Fruit fly (Drosophila melanogaster) whole organism, wandering third instar larva: ENCODE data around the gene Snx21.

Source experiments
- Abd-B ChIP-seq: fragments of >200 bp; optimal IDR thresholded peaks from 2 replicates; lab custom pipeline; 2017; ENCODE audit warnings: missing biosample characterization, missing genetic modification characterization
- CG32264 ChIP-seq: fragments of 200-800 bp; sonication (Bioruptor generic); optimal IDR thresholded peaks from 2 replicates; lab custom pipeline; 2016; ENCODE audit warnings: missing biosample characterization, missing genetic modification characterization
- CG9705 ChIP-seq: fragments of 200-800 bp; sonication (Bioruptor generic); optimal IDR thresholded peaks from 2 replicates; lab custom pipeline; 2018; ENCODE audit warnings: missing biosample characterization, mild to moderate bottlenecking, missing genetic modification characterization
- CrebA ChIP-seq: fragments of 200-800 bp; sonication (Bioruptor generic); optimal IDR thresholded peaks from 2 replicates; lab custom pipeline; 2016; ENCODE audit warnings: missing biosample characterization, mild to moderate bottlenecking, missing genetic modification characterization, borderline replicate concordance
- Dfd ChIP-seq: fragments of >200 bp; optimal IDR thresholded peaks from 2 replicates; lab custom pipeline; 2017; ENCODE audit warnings: missing biosample characterization, missing genetic modification characterization
- Dif ChIP-seq: fragments of 200-275, 200-300 bp; sonication (Bioruptor generic); optimal IDR thresholded peaks from 2 replicates; lab custom pipeline; 2018; ENCODE audit warnings: missing biosample characterization, missing genetic modification characterization; ENCODE audit not compliant: partially characterized antibody
- GATAd ChIP-seq: sonication (Bioruptor generic); optimal IDR thresholded peaks from 2 replicates; lab custom pipeline; 2016; ENCODE audit warnings: missing biosample characterization, missing genetic modification characterization
- HLH106 ChIP-seq: fragments of 200-800 bp; optimal IDR thresholded peaks from 3 replicates; lab custom pipeline; 2019; ENCODE audit warnings: missing biosample characterization, mild to moderate bottlenecking, missing genetic modification characterization, moderate library complexity
- Hnf4 ChIP-seq: fragments of 200-800 bp; sonication (Bioruptor generic); optimal IDR thresholded peaks from 2 replicates; lab custom pipeline; 2016; ENCODE audit warnings: missing biosample characterization, mild to moderate bottlenecking, missing genetic modification characterization
- Hr78 ChIP-seq: fragments of >200 bp; optimal IDR thresholded peaks from 2 replicates; lab custom pipeline; 2017; ENCODE audit warnings: missing biosample characterization, missing genetic modification characterization
- Hr83 ChIP-seq: fragments of 200-300 bp; sonication (Bioruptor generic); optimal IDR thresholded peaks from 2 replicates; lab custom pipeline; 2016; ENCODE audit warnings: missing biosample characterization, mild to moderate bottlenecking, missing genetic modification characterization, moderate library complexity; ENCODE audit not compliant: poor library complexity, severe bottlenecking
- Jra ChIP-seq: sonication (Bioruptor generic); optimal IDR thresholded peaks from 2 replicates; lab custom pipeline; 2016; ENCODE audit warnings: missing biosample characterization, missing genetic modification characterization
- Mio ChIP-seq: sonication (Bioruptor generic); optimal IDR thresholded peaks from 2 replicates; lab custom pipeline; 2016; ENCODE audit warnings: missing biosample characterization, missing genetic modification characterization
- Myc ChIP-seq: fragments of >200 bp; optimal IDR thresholded peaks from 2 replicates; lab custom pipeline; 2017
- N ChIP-seq: fragments of >200 bp; optimal IDR thresholded peaks from 2 replicates; lab custom pipeline; 2018; ENCODE audit warnings: missing biosample characterization, missing external identifiers, missing genetic modification characterization
- OdsH ChIP-seq: fragments of 200-800 bp; sonication (Bioruptor generic); optimal IDR thresholded peaks from 2 replicates; lab custom pipeline; 2016; ENCODE audit warnings: missing biosample characterization, mild to moderate bottlenecking, missing genetic modification characterization
- Rel ChIP-seq, 2 experiments: fragments of 200-800 bp; sonication (Bioruptor generic) in 1 of 2; optimal IDR thresholded peaks; 2 replicates in 1 of 2; 3 replicates in 1 of 2; lab custom pipeline; 2016 to 2019; ENCODE audit warnings: mild to moderate bottlenecking in 2 of 2, missing biosample characterization in 2 of 2, missing genetic modification characterization in 2 of 2, moderate library complexity in 1 of 2
- Sp1 ChIP-seq: fragments of 200-800 bp; sonication (Bioruptor generic); optimal IDR thresholded peaks from 3 replicates; lab custom pipeline; 2019; ENCODE audit warnings: missing biosample characterization, mild to moderate bottlenecking, missing genetic modification characterization, moderate library complexity
- Vsx2 ChIP-seq: fragments of 200-300, 225-300 bp; sonication (Bioruptor generic); optimal IDR thresholded peaks from 2 replicates; lab custom pipeline; 2018; ENCODE audit warnings: missing biosample characterization, missing genetic modification characterization; ENCODE audit not compliant: partially characterized antibody
- br ChIP-seq: fragments of 200-800 bp; sonication (Bioruptor generic); optimal IDR thresholded peaks from 2 replicates; lab custom pipeline; 2016; ENCODE audit warnings: missing biosample characterization, missing genetic modification characterization
- brk ChIP-seq: fragments of 200-800 bp; sonication (Bioruptor generic); optimal IDR thresholded peaks from 2 replicates; lab custom pipeline; 2016; ENCODE audit warnings: missing biosample characterization, mild to moderate bottlenecking, missing genetic modification characterization
- dl ChIP-seq, 2 experiments: fragments of 175-275, 200-275 bp in 1 of 2; fragments of 200-275 bp in 1 of 2; sonication (Bioruptor generic); optimal IDR thresholded peaks; lab custom pipeline; 2018; ENCODE audit warnings: mild to moderate bottlenecking in 2 of 2, missing biosample characterization in 2 of 2, missing genetic modification characterization in 2 of 2, moderate library complexity in 2 of 2; ENCODE audit not compliant: partially characterized antibody in 2 of 2, insufficient read depth in 1 of 2
- dmrt93B ChIP-seq: fragments of 200-800 bp; sonication (Bioruptor generic); optimal IDR thresholded peaks from 2 replicates; lab custom pipeline; 2018; ENCODE audit warnings: missing biosample characterization, mild to moderate bottlenecking, missing genetic modification characterization
- dsf ChIP-seq: sonication (Bioruptor generic); optimal IDR thresholded peaks from 2 replicates; lab custom pipeline; 2016; ENCODE audit warnings: missing biosample characterization, missing genetic modification characterization, borderline replicate concordance
- ey ChIP-seq: fragments of 200-800 bp; sonication (Bioruptor generic); optimal IDR thresholded peaks from 2 replicates; lab custom pipeline; 2016; ENCODE audit warnings: missing biosample characterization, missing genetic modification characterization
- foxo ChIP-seq, 2 experiments: fragments of 200-800 bp; sonication (Bioruptor generic); optimal IDR thresholded peaks; 2 replicates in 1 of 2; 3 replicates in 1 of 2; lab custom pipeline; 2016 to 2017; ENCODE audit warnings: missing biosample characterization in 2 of 2, missing genetic modification characterization in 2 of 2
- fru ChIP-seq: fragments of 200-800 bp; sonication (Bioruptor generic); optimal IDR thresholded peaks from 3 replicates; lab custom pipeline; 2016; ENCODE audit warnings: missing biosample characterization, mild to moderate bottlenecking, missing genetic modification characterization
- h ChIP-seq: fragments of 200-800 bp; sonication (Bioruptor generic); optimal IDR thresholded peaks from 3 replicates; lab custom pipeline; 2016; ENCODE audit warnings: missing biosample characterization, mild to moderate bottlenecking, missing genetic modification characterization
- jim ChIP-seq: fragments of 175-275, 200-325 bp; sonication (Bioruptor generic); optimal IDR thresholded peaks from 2 replicates; lab custom pipeline; 2016; ENCODE audit warnings: missing biosample characterization, mild to moderate bottlenecking, missing genetic modification characterization
- lola ChIP-seq: fragments of >200 bp; optimal IDR thresholded peaks from 2 replicates; lab custom pipeline; 2017; ENCODE audit warnings: missing biosample characterization, missing genetic modification characterization
- pan ChIP-seq: fragments of >200 bp; optimal IDR thresholded peaks from 2 replicates; lab custom pipeline; 2017
- psq ChIP-seq: fragments of 200-800 bp; sonication (Bioruptor generic); optimal IDR thresholded peaks from 3 replicates; lab custom pipeline; 2017; ENCODE audit warnings: missing biosample characterization, mild to moderate bottlenecking, missing genetic modification characterization, moderate library complexity
- rgr ChIP-seq: fragments of 200-800 bp; sonication (Bioruptor generic); optimal IDR thresholded peaks from 3 replicates; lab custom pipeline; 2016; ENCODE audit warnings: missing biosample characterization, mild to moderate bottlenecking, missing genetic modification characterization
- sage ChIP-seq: fragments of 200-800 bp; sonication (Bioruptor generic); optimal IDR thresholded peaks from 2 replicates; lab custom pipeline; 2016; ENCODE audit warnings: missing biosample characterization, mild to moderate bottlenecking, missing genetic modification characterization
- sv ChIP-seq: fragments of 200-800 bp; sonication (Bioruptor generic); optimal IDR thresholded peaks from 3 replicates; lab custom pipeline; 2016; ENCODE audit warnings: missing biosample characterization, missing genetic modification characterization
- tai ChIP-seq: sonication (Bioruptor generic); optimal IDR thresholded peaks from 2 replicates; lab custom pipeline; 2016; ENCODE audit warnings: missing biosample characterization, missing genetic modification characterization
- usp ChIP-seq: fragments of >200 bp; optimal IDR thresholded peaks from 2 replicates; lab custom pipeline; 2017; ENCODE audit warnings: missing biosample characterization, missing genetic modification characterization
- woc ChIP-seq: sonication (Bioruptor generic); optimal IDR thresholded peaks from 2 replicates; lab custom pipeline; 2016; ENCODE audit warnings: missing biosample characterization, mild to moderate bottlenecking, missing genetic modification characterization

Gene Snx21

DNA sequence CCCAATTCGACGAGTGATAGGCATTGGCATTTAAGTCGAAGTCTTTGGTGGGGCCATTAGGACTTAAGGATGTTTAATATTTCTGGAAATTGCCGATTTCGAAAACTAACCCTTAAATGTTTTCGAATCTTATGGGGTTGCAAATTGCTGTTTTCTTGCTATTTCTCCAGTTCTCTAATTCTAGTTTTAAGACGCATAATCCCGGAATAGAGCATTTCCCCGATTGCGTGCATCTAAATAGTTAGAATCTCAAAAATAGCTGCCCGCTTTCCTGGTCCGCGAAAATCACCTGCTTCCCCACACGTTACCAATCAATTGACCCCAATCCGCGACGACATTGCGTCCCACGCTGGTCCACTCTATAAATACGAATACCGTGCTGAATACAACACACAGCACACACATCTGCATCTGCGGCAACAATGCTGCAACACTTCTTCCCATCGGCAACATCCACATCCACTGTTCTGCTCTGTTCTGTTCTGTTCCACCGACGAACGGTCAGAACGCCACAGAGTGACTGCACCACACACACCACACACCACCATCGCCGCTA is 13.5 kb downstream of the Snx21 start, which contains the start of gene Bacc:
Gene Bacc (plus strand): TSS at position 542 of the 556 bp plus-strand sequence.
- TF ChIP-seq Mio (GFP tag; lab: Kevin White, UChicago) = peak; percentile 76
- TF ChIP-seq ey (GFP tag; lab: Kevin White, UChicago) = peak; percentile 97
- TF ChIP-seq fru = peak; percentile 98
- no peak for TF ChIP-seq Abd-B
- TF ChIP-seq Vsx2 (GFP tag; lab: Kevin White, UChicago) = no peak
- peak; percentile 85 for TF ChIP-seq Rel (GFP tag; optimal IDR thresholded peaks at IDR 0.05; lab: Kevin White, UChicago)
- TF ChIP-seq Rel (tag; optimal IDR thresholded peaks at IDR 0.05; lab: Kevin White, UChicago) = peak; percentile 25
- no peak for TF ChIP-seq pan
- TF ChIP-seq brk (GFP tag; lab: Kevin White, UChicago) = peak; percentile 40
- peak; percentile 92 for TF ChIP-seq CG9705 (GFP tag; lab: Kevin White, UChicago)
- TF ChIP-seq Hr78 = no peak
- peak; percentile 76 for TF ChIP-seq Dfd
- TF ChIP-seq Sp1 (GFP tag; lab: Kevin White, UChicago) = peak; percentile 98
- peak; percentile 90 for TF ChIP-seq Jra (GFP tag; lab: Kevin White, UChicago)
- peak; percentile 82 for TF ChIP-seq CG32264 (GFP tag; lab: Kevin White, UChicago)
- no peak for TF ChIP-seq GATAd
- no peak for TF ChIP-seq jim (GFP tag; lab: Kevin White, UChicago)
- peak; percentile 81 for TF ChIP-seq sv (GFP tag; lab: Kevin White, UChicago)
- TF ChIP-seq sage (GFP tag; lab: Kevin White, UChicago) = peak; percentile 85
- peak; percentile 95 for TF ChIP-seq rgr
- no peak for TF ChIP-seq usp (GFP tag; lab: Kevin White, UChicago)
- TF ChIP-seq dmrt93B = peak; percentile 96
- TF ChIP-seq N = peak; percentile 12
- TF ChIP-seq dsf (GFP tag; lab: Kevin White, UChicago) = peak; percentile 65
- TF ChIP-seq br = peak; percentile 97
- peak; percentile 98 for TF ChIP-seq OdsH (GFP tag; lab: Kevin White, UChicago)
- TF ChIP-seq Hnf4 (GFP tag; lab: Kevin White, UChicago) = peak; percentile 81
- no peak for TF ChIP-seq tai
- TF ChIP-seq HLH106 = peak; percentile 96
- TF ChIP-seq woc (GFP tag; lab: Kevin White, UChicago) = peak; percentile 92
- TF ChIP-seq Hr83 = peak; percentile 87
- peak; percentile 12 to 28 for TF ChIP-seq dl (GFP tag; optimal IDR thresholded peaks at IDR 0.05; lab: Kevin White, UChicago; ENCODE audit: insufficient read depth in 1 of 2, partially characterized antibody in 2 of 2)
- TF ChIP-seq foxo (GFP tag; optimal IDR thresholded peaks at IDR 0.05; lab: Kevin White, UChicago) = peak; percentile 89 to 98
- TF ChIP-seq Dif (GFP tag; lab: Kevin White, UChicago) = peak; percentile 61
- TF ChIP-seq lola (GFP tag; lab: Kevin White, UChicago) = no peak
- TF ChIP-seq psq (GFP tag; lab: Kevin White, UChicago) = peak; percentile 93
- TF ChIP-seq Myc (lab: Kevin White, UChicago) = no peak
- TF ChIP-seq h (GFP tag; lab: Kevin White, UChicago) = peak; percentile 96
- TF ChIP-seq CrebA (GFP tag; lab: Kevin White, UChicago) = no peak

DNA sequence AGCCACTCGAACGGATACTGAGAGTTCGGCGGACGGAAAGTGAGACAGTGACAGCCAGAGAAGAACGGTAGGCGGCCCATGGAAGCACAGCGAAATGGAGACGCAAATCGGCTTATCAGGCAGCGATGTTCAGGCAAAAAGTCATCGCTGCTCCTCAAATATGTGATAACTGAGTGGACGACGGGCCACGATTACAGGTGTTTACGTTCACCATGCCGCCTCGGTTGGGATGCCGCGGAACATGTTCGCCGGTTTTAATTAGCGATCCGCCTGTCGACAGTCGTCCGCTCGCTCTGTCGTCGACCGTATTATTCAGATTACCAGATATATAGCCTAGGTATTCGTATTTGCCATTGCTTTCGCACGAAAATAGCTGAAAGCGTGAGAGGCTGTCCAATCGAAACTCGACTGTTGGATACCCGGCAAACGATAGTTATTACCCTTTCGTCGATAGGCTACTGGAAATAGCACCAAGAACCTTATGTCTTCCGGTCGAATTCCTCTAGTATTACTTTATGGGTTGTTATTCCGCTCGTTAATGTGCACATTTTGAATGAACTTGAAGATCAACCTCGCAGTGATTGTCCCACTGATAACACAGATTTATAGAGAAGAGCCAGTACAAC is 14.3 kb downstream of the Snx21 start:
- TF ChIP-seq Abd-B = no peak
- TF ChIP-seq sv (GFP tag; lab: Kevin White, UChicago) = no peak
- TF ChIP-seq CG32264 (GFP tag; lab: Kevin White, UChicago) = no peak
- no peak for TF ChIP-seq sage (GFP tag; lab: Kevin White, UChicago)
- TF ChIP-seq br = no peak
- TF ChIP-seq Dfd = no peak
- TF ChIP-seq GATAd = no peak
- TF ChIP-seq h (GFP tag; lab: Kevin White, UChicago) = peak; percentile 54
- TF ChIP-seq CG9705 (GFP tag; lab: Kevin White, UChicago) = no peak
- TF ChIP-seq tai = no peak
- TF ChIP-seq fru = no peak
- peak; percentile 1 for TF ChIP-seq Hr83
- TF ChIP-seq woc (GFP tag; lab: Kevin White, UChicago) = no peak
- TF ChIP-seq dl (GFP tag; optimal IDR thresholded peaks at IDR 0.05; lab: Kevin White, UChicago; ENCODE audit: insufficient read depth in 1 of 2, partially characterized antibody in 2 of 2) = peak in 1 of 2 experiments; percentile 13
- no peak for TF ChIP-seq lola (GFP tag; lab: Kevin White, UChicago)
- TF ChIP-seq Sp1 (GFP tag; lab: Kevin White, UChicago) = no peak
- TF ChIP-seq Vsx2 (GFP tag; lab: Kevin White, UChicago) = no peak
- TF ChIP-seq pan = no peak
- TF ChIP-seq CrebA (GFP tag; lab: Kevin White, UChicago) = no peak
- TF ChIP-seq N = no peak
- TF ChIP-seq Jra (GFP tag; lab: Kevin White, UChicago) = no peak
- no peak for TF ChIP-seq foxo (GFP tag; optimal IDR thresholded peaks at IDR 0.05; lab: Kevin White, UChicago)
- TF ChIP-seq OdsH (GFP tag; lab: Kevin White, UChicago) = no peak
- TF ChIP-seq Rel (GFP tag; optimal IDR thresholded peaks at IDR 0.05; lab: Kevin White, UChicago) = no peak
- TF ChIP-seq Rel (tag; optimal IDR thresholded peaks at IDR 0.05; lab: Kevin White, UChicago) = peak; percentile 70
- TF ChIP-seq Hnf4 (GFP tag; lab: Kevin White, UChicago) = peak; percentile 16
- no peak for TF ChIP-seq jim (GFP tag; lab: Kevin White, UChicago)
- TF ChIP-seq brk (GFP tag; lab: Kevin White, UChicago) = no peak
- TF ChIP-seq ey (GFP tag; lab: Kevin White, UChicago) = no peak
- TF ChIP-seq psq (GFP tag; lab: Kevin White, UChicago) = no peak
- TF ChIP-seq dsf (GFP tag; lab: Kevin White, UChicago) = no peak
- TF ChIP-seq rgr = no peak
- no peak for TF ChIP-seq Myc (lab: Kevin White, UChicago)
- TF ChIP-seq dmrt93B = no peak
- no peak for TF ChIP-seq usp (GFP tag; lab: Kevin White, UChicago)
- TF ChIP-seq Hr78 = no peak
- TF ChIP-seq Mio (GFP tag; lab: Kevin White, UChicago) = no peak
- no peak for TF ChIP-seq HLH106
- TF ChIP-seq Dif (GFP tag; lab: Kevin White, UChicago) = peak; percentile 57
